Fruit fly (Drosophila melanogaster) whole organism, embryonic: ENCODE data around the gene Zw.

Experiments used
- BEAF-32 ChIP-seq: fragments of 200-800 bp; sonication (Bioruptor generic); optimal IDR thresholded peaks from 3 replicates; lab custom pipeline; 2017; ENCODE audit warnings: missing biosample characterization, missing genetic modification characterization, mild to moderate bottlenecking, moderate library complexity, missing genetic modification reagents
- CG10267 ChIP-seq: fragments of 200-800 bp; sonication (Bioruptor generic); optimal IDR thresholded peaks from 2 replicates; lab custom pipeline; 2018; ENCODE audit warnings: missing biosample characterization, mild to moderate bottlenecking, missing genetic modification characterization, moderate library complexity
- CG10431 ChIP-seq: fragments of 200-800 bp; sonication (Bioruptor generic); optimal IDR thresholded peaks from 3 replicates; lab custom pipeline; 2018; ENCODE audit warnings: missing biosample characterization, mild to moderate bottlenecking, missing genetic modification characterization
- CG11695 ChIP-seq: fragments of 200-800 bp; sonication (Bioruptor generic); IDR thresholded peaks from 3 replicates; pipeline ENCODE4 v1.3.6; 2022; ENCODE audit warnings: missing biosample characterization, missing genetic modification characterization
- CG12104 ChIP-seq: fragments of 200-800 bp; sonication (Bioruptor generic); optimal IDR thresholded peaks from 3 replicates; lab custom pipeline; 2016; ENCODE audit warnings: missing biosample characterization, missing genetic modification characterization
- CG1233 ChIP-seq: fragments of 200-800 bp; sonication (Bioruptor generic); optimal IDR thresholded peaks from 4 replicates; lab custom pipeline; 2018; ENCODE audit warnings: missing biosample characterization, mild to moderate bottlenecking, missing genetic modification characterization
- CG12659 ChIP-seq: fragments of 200-800 bp; sonication (Bioruptor generic); optimal IDR thresholded peaks from 3 replicates; lab custom pipeline; 2017; ENCODE audit warnings: mild to moderate bottlenecking, missing biosample characterization, missing genetic modification reagents, missing genetic modification characterization
- CG13287 ChIP-seq: fragments of 200-800 bp; sonication (Bioruptor generic); IDR thresholded peaks from 2 replicates; pipeline ENCODE4 v1.3.6; 2022; ENCODE audit warnings: missing biosample characterization, missing genetic modification characterization; ENCODE audit not compliant: partially characterized antibody
- CG13296 ChIP-seq: fragments of 200-800 bp; sonication (Bioruptor generic); optimal IDR thresholded peaks from 3 replicates; lab custom pipeline; 2018; ENCODE audit warnings: missing biosample characterization, mild to moderate bottlenecking, missing genetic modification characterization
- CG17568 ChIP-seq: fragments of 200-800 bp; sonication (Bioruptor generic); optimal IDR thresholded peaks from 2 replicates; lab custom pipeline; 2018; ENCODE audit warnings: missing biosample characterization, mild to moderate bottlenecking, missing genetic modification characterization, moderate library complexity
- CG2129 ChIP-seq: fragments of 200-800 bp; sonication (Bioruptor generic); IDR thresholded peaks from 2 replicates; pipeline ENCODE4 v1.3.6; 2022; ENCODE audit warnings: missing biosample characterization, missing genetic modification characterization; ENCODE audit not compliant: partially characterized antibody
- CG2889 ChIP-seq: fragments of 200-800 bp; sonication (Bioruptor generic); IDR thresholded peaks from 3 replicates; pipeline ENCODE4 v1.3.6; 2022; ENCODE audit warnings: missing biosample characterization, missing genetic modification characterization
- CG4854 ChIP-seq: fragments of 200-800 bp; sonication (Bioruptor generic); optimal IDR thresholded peaks from 2 replicates; lab custom pipeline; 2016; ENCODE audit warnings: missing biosample characterization, missing genetic modification characterization, inconsistent platforms
- CG5180 ChIP-seq: fragments of 200-800 bp; sonication (Bioruptor generic); optimal IDR thresholded peaks from 3 replicates; lab custom pipeline; 2017; ENCODE audit warnings: missing biosample characterization, missing genetic modification characterization, mild to moderate bottlenecking, moderate library complexity, missing genetic modification reagents
- CG6175 ChIP-seq: fragments of 200-800 bp; sonication (Bioruptor generic); IDR thresholded peaks from 3 replicates; pipeline ENCODE4 v1.3.6; 2022; ENCODE audit warnings: missing biosample characterization, missing genetic modification characterization
- CG6254 ChIP-seq: fragments of 200-800 bp; sonication (Bioruptor generic); optimal IDR thresholded peaks from 3 replicates; lab custom pipeline; 2017; ENCODE audit warnings: mild to moderate bottlenecking, missing biosample characterization, missing genetic modification reagents, missing genetic modification characterization
- CG8089 ChIP-seq: fragments of 200-800 bp; sonication (Bioruptor generic); optimal IDR thresholded peaks from 3 replicates; lab custom pipeline; 2016; ENCODE audit warnings: missing biosample characterization, missing genetic modification characterization
- Dp ChIP-seq: fragments of 200-800 bp; sonication (Bioruptor generic); optimal IDR thresholded peaks from 2 replicates; lab custom pipeline; 2018; ENCODE audit warnings: missing biosample characterization, mild to moderate bottlenecking, missing genetic modification characterization, moderate library complexity
- E2f2 ChIP-seq: fragments of 200-800 bp; sonication (Bioruptor generic); IDR thresholded peaks from 2 replicates; pipeline ENCODE4 v1.3.6; 2022; ENCODE audit warnings: missing biosample characterization, missing genetic modification characterization
- Ets97D ChIP-seq: fragments of 200-800 bp; sonication (Bioruptor generic); optimal IDR thresholded peaks from 3 replicates; lab custom pipeline; 2016; ENCODE audit warnings: missing biosample characterization, missing genetic modification characterization
- Fer1 ChIP-seq: fragments of 200-800 bp; sonication (Bioruptor generic); optimal IDR thresholded peaks from 2 replicates; lab custom pipeline; 2017; ENCODE audit warnings: missing biosample characterization, mild to moderate bottlenecking, missing genetic modification characterization
- Gsc ChIP-seq: fragments of 200-800 bp; sonication (Bioruptor generic); IDR thresholded peaks from 2 replicates; pipeline ENCODE4 v1.3.6; 2022; ENCODE audit warnings: missing biosample characterization, missing genetic modification characterization
- HLHmδ ChIP-seq: fragments of 200-800 bp; sonication (Bioruptor generic); optimal IDR thresholded peaks from 2 replicates; lab custom pipeline; 2018; ENCODE audit warnings: missing biosample characterization, mild to moderate bottlenecking, missing genetic modification characterization, moderate library complexity
- Hmx ChIP-seq: fragments of 200-800 bp; sonication (Bioruptor generic); optimal IDR thresholded peaks from 2 replicates; lab custom pipeline; 2016; ENCODE audit warnings: missing biosample characterization, missing genetic modification characterization
- Lhr ChIP-seq: fragments of 200-800 bp; sonication (Bioruptor generic); optimal IDR thresholded peaks from 3 replicates; lab custom pipeline; 2017; ENCODE audit warnings: mild to moderate bottlenecking, missing biosample characterization, missing genetic modification reagents, missing genetic modification characterization
- Nf-YA ChIP-seq: fragments of 200-800 bp; sonication (Bioruptor generic); IDR thresholded peaks from 2 replicates; pipeline ENCODE4 v1.3.6; 2022; ENCODE audit warnings: missing biosample characterization, missing genetic modification characterization
- Ravus ChIP-seq: fragments of 200-800 bp; sonication (Bioruptor generic); IDR thresholded peaks from 2 replicates; pipeline ENCODE4 v1.3.6; 2022; ENCODE audit warnings: missing biosample characterization, missing genetic modification characterization
- Sry-δ ChIP-seq: fragments of 200-800 bp; sonication (Bioruptor generic); optimal IDR thresholded peaks from 2 replicates; lab custom pipeline; 2016; ENCODE audit warnings: missing biosample characterization, missing genetic modification characterization
- Vsx1 ChIP-seq: fragments of 200-800 bp; sonication (Bioruptor generic); optimal IDR thresholded peaks from 2 replicates; lab custom pipeline; 2017; ENCODE audit warnings: missing biosample characterization, mild to moderate bottlenecking, missing genetic modification characterization, missing genetic modification reagents
- ato ChIP-seq: fragments of 200-800 bp; sonication (Bioruptor generic); IDR thresholded peaks from 2 replicates; pipeline ENCODE4 v1.3.6; 2022; ENCODE audit warnings: missing biosample characterization, missing genetic modification characterization; ENCODE audit not compliant: partially characterized antibody
- crol ChIP-seq: fragments of 200-800 bp; sonication (Bioruptor generic); IDR thresholded peaks from 2 replicates; pipeline ENCODE4 v1.3.6; 2022; ENCODE audit warnings: missing biosample characterization, missing genetic modification characterization
- dimm ChIP-seq: fragments of 200-800 bp; sonication (Bioruptor generic); IDR thresholded peaks from 2 replicates; pipeline ENCODE4 v1.3.6; 2022; ENCODE audit warnings: missing biosample characterization, missing genetic modification characterization
- fd3F ChIP-seq: fragments of 200-800 bp; sonication (Bioruptor generic); optimal IDR thresholded peaks from 2 replicates; lab custom pipeline; 2018; ENCODE audit warnings: missing biosample characterization, mild to moderate bottlenecking, missing genetic modification characterization, moderate library complexity
- ftz-f1 ChIP-seq: fragments of 200-800 bp; sonication (Bioruptor generic); optimal IDR thresholded peaks from 2 replicates; lab custom pipeline; 2016; ENCODE audit warnings: missing biosample characterization, missing genetic modification characterization
- gsb ChIP-seq: fragments of 200-800 bp; sonication (Bioruptor generic); IDR thresholded peaks from 2 replicates; pipeline ENCODE4 v1.3.6; 2022; ENCODE audit warnings: missing biosample characterization, missing genetic modification characterization
- jumu ChIP-seq: fragments of 200-800 bp; sonication (Bioruptor generic); optimal IDR thresholded peaks from 3 replicates; lab custom pipeline; 2016; ENCODE audit warnings: missing biosample characterization, missing genetic modification characterization
- kni ChIP-seq: fragments of 200-800 bp; sonication (Bioruptor generic); optimal IDR thresholded peaks from 3 replicates; lab custom pipeline; 2017; ENCODE audit warnings: mild to moderate bottlenecking, missing biosample characterization, missing genetic modification reagents, missing genetic modification characterization
- nerfin-2 ChIP-seq: fragments of 200-800 bp; sonication (Bioruptor generic); IDR thresholded peaks from 2 replicates; pipeline ENCODE4 v1.3.6; 2022; ENCODE audit warnings: missing biosample characterization, missing genetic modification characterization; ENCODE audit not compliant: partially characterized antibody
- odd ChIP-seq: fragments of 200-800 bp; sonication (Bioruptor generic); optimal IDR thresholded peaks from 2 replicates; lab custom pipeline; 2017; ENCODE audit warnings: missing biosample characterization, mild to moderate bottlenecking, missing genetic modification characterization
- pb ChIP-seq: fragments of 200-800 bp; sonication (Bioruptor generic); optimal IDR thresholded peaks from 3 replicates; lab custom pipeline; 2016; ENCODE audit warnings: missing biosample characterization, missing genetic modification characterization
- pnt ChIP-seq: fragments of 200-800 bp; sonication (Bioruptor generic); optimal IDR thresholded peaks from 3 replicates; lab custom pipeline; 2016; ENCODE audit warnings: missing biosample characterization, missing genetic modification characterization
- run ChIP-seq: fragments of 200-800 bp; sonication (Bioruptor generic); optimal IDR thresholded peaks from 3 replicates; lab custom pipeline; 2018; ENCODE audit warnings: missing biosample characterization, mild to moderate bottlenecking, missing genetic modification characterization
- salm ChIP-seq: fragments of 200-800 bp; sonication (Bioruptor generic); optimal IDR thresholded peaks from 2 replicates; lab custom pipeline; 2018; ENCODE audit warnings: missing biosample characterization, mild to moderate bottlenecking, missing genetic modification characterization
- scrt ChIP-seq: fragments of 200-800 bp; sonication (Bioruptor generic); optimal IDR thresholded peaks from 2 replicates; lab custom pipeline; 2018; ENCODE audit warnings: missing biosample characterization, mild to moderate bottlenecking, missing genetic modification characterization, moderate library complexity
- sim ChIP-seq: fragments of 200-800 bp; sonication (Bioruptor generic); IDR thresholded peaks from 2 replicates; pipeline ENCODE4 v1.3.6; 2022; ENCODE audit warnings: missing biosample characterization, missing genetic modification characterization
- tll ChIP-seq, 2 experiments: fragments of 200-800 bp in 1 of 2; fragments of >200 bp in 1 of 2; sonication (Bioruptor generic) in 1 of 2; optimal IDR thresholded peaks; 2 replicates each; lab custom pipeline; 2017 to 2019; ENCODE audit warnings: missing biosample characterization in 2 of 2, missing genetic modification characterization in 2 of 2, mild to moderate bottlenecking in 1 of 2, moderate library complexity in 1 of 2
- tup ChIP-seq: fragments of 200-800 bp; sonication (Bioruptor generic); optimal IDR thresholded peaks from 2 replicates; lab custom pipeline; 2016; ENCODE audit warnings: missing biosample characterization, mild to moderate bottlenecking, missing genetic modification characterization, moderate library complexity
- twi ChIP-seq: fragments of 200-800 bp; optimal IDR thresholded peaks from 2 replicates; lab custom pipeline; 2019; ENCODE audit warnings: missing biosample characterization, mild to moderate bottlenecking, missing genetic modification characterization, moderate library complexity
- zen2 ChIP-seq: fragments of 200-800 bp; sonication (Bioruptor generic); IDR thresholded peaks from 3 replicates; pipeline ENCODE4 v1.3.6; 2022; ENCODE audit warnings: missing biosample characterization, missing genetic modification characterization; ENCODE audit not compliant: partially characterized antibody
- zfh1 ChIP-seq: fragments of 200-800 bp; sonication (Bioruptor generic); IDR thresholded peaks from 3 replicates; pipeline ENCODE4 v1.3.6; 2022; ENCODE audit warnings: missing biosample characterization, missing genetic modification characterization

Gene Zw

dm6 chrX:19618183-19618740 lies 48.8 kb upstream of the Zw start, which contains the start of the genes Pstk and Tim9b (continued):
- TF ChIP-seq tup (GFP tag; lab: Kevin White, UChicago) (no peak), Dp (GFP tag; lab: Kevin White, UChicago) (peak; percentile 77), CG10267 (no peak), kni (GFP tag; lab: Kevin White, UChicago) (no peak), E2f2 (GFP tag; lab: Robert Waterston, UW) (peak; percentile 84), CG12659 (GFP tag; lab: Kevin White, UChicago) (no peak), ato (GFP tag; lab: Robert Waterston, UW) (peak; percentile 21; the same call in 1 of the 2 replicates), ftz-f1 (no peak), Ets97D (GFP tag; lab: Kevin White, UChicago) (no peak), Lhr (no peak), odd (GFP tag; lab: Kevin White, UChicago) (no peak), twi (tag; lab: Kevin White, UChicago) (no peak), salm (tag; lab: Kevin White, UChicago) (no peak), pb (GFP tag; lab: Kevin White, UChicago) (no peak), CG5180 (no peak), Hmx (GFP tag; lab: Kevin White, UChicago) (no peak), CG10431 (GFP tag; lab: Kevin White, UChicago) (no peak), fd3F (GFP tag; lab: Kevin White, UChicago) (no peak), CG11695 (no peak), CG6254 (GFP tag; lab: Kevin White, UChicago) (no peak), run (no peak), jumu (GFP tag; lab: Kevin White, UChicago) (no peak), crol (GFP tag; lab: Robert Waterston, UW) (no peak), CG8089 (GFP tag; lab: Kevin White, UChicago) (no peak), Nf-YA (no peak), CG2129 (0 out of 2 replicates have a peak, but pooled peaks have one; percentile 15), Gsc (GFP tag; lab: Robert Waterston, UW) (no peak), Vsx1 (GFP tag; lab: Kevin White, UChicago) (no peak), CG12104 (no peak), CG17568 (no peak), CG4854 (GFP tag; lab: Kevin White, UChicago) (no peak), dimm (no peak), zfh1 (GFP tag; lab: Robert Waterston, UW) (no peak), pnt (no peak), zen2 (GFP tag; lab: Robert Waterston, UW) (peak; percentile 45; the same call in 2 of the 3 replicates), gsb (GFP tag; lab: Robert Waterston, UW) (no peak), sim (GFP tag; lab: Robert Waterston, UW) (no peak), Fer1 (GFP tag; lab: Kevin White, UChicago) (no peak), nerfin-2 (GFP tag; lab: Robert Waterston, UW) (peak; percentile 29; the same call in 1 of the 2 replicates), HLHmδ (GFP tag; lab: Kevin White, UChicago) (no peak), tll (GFP tag; optimal IDR thresholded peaks at IDR 0.05; lab: Kevin White, UChicago) (no peak), CG6175 (GFP tag; lab: Robert Waterston, UW) (no peak), CG2889 (GFP tag; lab: Robert Waterston, UW) (no peak), Ravus (GFP tag; lab: Robert Waterston, UW) (no peak), CG1233 (no peak), CG13287 (peak; percentile 67), scrt (GFP tag; lab: Kevin White, UChicago) (no peak), BEAF-32 (GFP tag; lab: Kevin White, UChicago) (peak; percentile 55), Sry-δ (peak; percentile 21), CG13296 (GFP tag; lab: Kevin White, UChicago) (no peak)
